Fruit fly (Drosophila melanogaster) whole organism, embryonic: Measurements from ENCODE around the gene CG33772.

Source experiments
- ATbp ChIP-seq: fragments of 200-800 bp; sonication (Bioruptor generic); optimal IDR thresholded peaks from 2 replicates; lab custom pipeline; 2017; ENCODE audit warnings: missing biosample characterization, mild to moderate bottlenecking, missing genetic modification characterization, missing genetic modification reagents
- Awh ChIP-seq: fragments of 200-800 bp; sonication (Bioruptor generic); IDR thresholded peaks from 2 replicates; pipeline ENCODE4, ENCODE4 v1.3.6; 2022; ENCODE audit warnings: missing biosample characterization, missing genetic modification characterization
- CG10462 ChIP-seq: fragments of 200-800 bp; sonication (Bioruptor generic); optimal IDR thresholded peaks from 2 replicates; lab custom pipeline; 2016; ENCODE audit warnings: missing biosample characterization, missing genetic modification characterization
- CG10565 ChIP-seq: fragments of 200-800 bp; sonication (Bioruptor generic); optimal IDR thresholded peaks from 3 replicates; lab custom pipeline; 2016; ENCODE audit warnings: missing biosample characterization, mild to moderate bottlenecking, missing genetic modification characterization
- CG11695 ChIP-seq: fragments of 200-800 bp; sonication (Bioruptor generic); IDR thresholded peaks from 3 replicates; pipeline ENCODE4 v1.3.6; 2022; ENCODE audit warnings: missing biosample characterization, missing genetic modification characterization
- CG13123 ChIP-seq: fragments of 200-800 bp; sonication (Bioruptor generic); optimal IDR thresholded peaks from 2 replicates; lab custom pipeline; 2016; ENCODE audit warnings: missing biosample characterization, missing genetic modification characterization
- CG13894 ChIP-seq: fragments of 200-800 bp; sonication (Bioruptor generic); optimal IDR thresholded peaks from 3 replicates; lab custom pipeline; 2018; ENCODE audit warnings: missing biosample characterization, mild to moderate bottlenecking, missing genetic modification characterization, moderate library complexity
- CG14014 ChIP-seq: fragments of 200-800 bp; sonication (Bioruptor generic); IDR thresholded peaks from 2 replicates; pipeline ENCODE4 v1.3.6; 2022; ENCODE audit warnings: missing biosample characterization, missing genetic modification characterization
- CG17912 ChIP-seq: fragments of 200-800 bp; sonication (Bioruptor generic); optimal IDR thresholded peaks from 2 replicates; lab custom pipeline; 2018; ENCODE audit warnings: missing biosample characterization, mild to moderate bottlenecking, missing genetic modification characterization
- CG1792 ChIP-seq: fragments of 200-800 bp; sonication (Bioruptor generic); optimal IDR thresholded peaks from 2 replicates; lab custom pipeline; 2016; ENCODE audit warnings: missing biosample characterization, missing genetic modification characterization
- CG18476 ChIP-seq: fragments of 200-800 bp; sonication (Bioruptor generic); optimal IDR thresholded peaks from 2 replicates; lab custom pipeline; 2016; ENCODE audit warnings: missing biosample characterization, mild to moderate bottlenecking, missing genetic modification characterization
- CG30431 ChIP-seq: fragments of 200-800 bp; sonication (Bioruptor generic); optimal IDR thresholded peaks from 2 replicates; lab custom pipeline; 2017; ENCODE audit warnings: missing biosample characterization, missing genetic modification characterization
- CG31365 ChIP-seq: fragments of 200-800 bp; sonication (Bioruptor generic); optimal IDR thresholded peaks from 2 replicates; lab custom pipeline; 2018; ENCODE audit warnings: missing biosample characterization, mild to moderate bottlenecking, missing genetic modification characterization
- CG34376 ChIP-seq: fragments of 200-800 bp; sonication (Bioruptor generic); optimal IDR thresholded peaks from 2 replicates; lab custom pipeline; 2018; ENCODE audit warnings: missing biosample characterization, mild to moderate bottlenecking, missing genetic modification characterization
- CG7839 ChIP-seq: fragments of 200-800 bp; sonication (Bioruptor generic); optimal IDR thresholded peaks from 3 replicates; lab custom pipeline; 2018; ENCODE audit warnings: missing biosample characterization, mild to moderate bottlenecking, missing genetic modification characterization, moderate library complexity
- CG8388 ChIP-seq: fragments of 200-800 bp; sonication (Bioruptor generic); optimal IDR thresholded peaks from 2 replicates; lab custom pipeline; 2019; ENCODE audit warnings: missing biosample characterization, mild to moderate bottlenecking, missing genetic modification characterization, moderate library complexity
- CTCF ChIP-seq: fragments of 200-800 bp; sonication (Bioruptor generic); optimal IDR thresholded peaks from 2 replicates; lab custom pipeline; 2017; ENCODE audit warnings: missing biosample characterization, mild to moderate bottlenecking, missing genetic modification characterization, moderate library complexity
- Drgx ChIP-seq: fragments of 200-800 bp; sonication (Bioruptor generic); IDR thresholded peaks from 2 replicates; pipeline ENCODE4 v1.3.6; 2022; ENCODE audit warnings: missing biosample characterization, missing genetic modification characterization
- E2f2 ChIP-seq: fragments of 200-800 bp; sonication (Bioruptor generic); IDR thresholded peaks from 2 replicates; pipeline ENCODE4 v1.3.6; 2022; ENCODE audit warnings: missing biosample characterization, missing genetic modification characterization
- Ets65A ChIP-seq: fragments of 200-800 bp; sonication (Bioruptor generic); peaks from one replicate; lab custom pipeline; 2016; ENCODE audit warnings: missing biosample characterization, missing genetic modification characterization
- H15 ChIP-seq: fragments of 200-800 bp; sonication (Bioruptor generic); IDR thresholded peaks from 3 replicates; pipeline ENCODE4 v1.3.6; 2022; ENCODE audit warnings: missing biosample characterization, missing genetic modification characterization
- Hey ChIP-seq: fragments of 200-800 bp; sonication (Bioruptor generic); optimal IDR thresholded peaks from 3 replicates; lab custom pipeline; 2018; ENCODE audit warnings: missing biosample characterization, mild to moderate bottlenecking, missing genetic modification characterization
- Nf-YA ChIP-seq: fragments of 200-800 bp; sonication (Bioruptor generic); IDR thresholded peaks from 2 replicates; pipeline ENCODE4 v1.3.6; 2022; ENCODE audit warnings: missing biosample characterization, missing genetic modification characterization
- Nf-YB ChIP-seq: fragments of 200-800 bp; sonication (Bioruptor generic); optimal IDR thresholded peaks from 3 replicates; lab custom pipeline; 2019; ENCODE audit warnings: missing biosample characterization, mild to moderate bottlenecking, missing genetic modification characterization, moderate library complexity
- Oli ChIP-seq: fragments of 200-800 bp; sonication (Bioruptor generic); optimal IDR thresholded peaks from 2 replicates; lab custom pipeline; 2018; ENCODE audit warnings: missing biosample characterization, mild to moderate bottlenecking, missing genetic modification characterization, moderate library complexity
- Rfx ChIP-seq: fragments of 200-800 bp; sonication (Bioruptor generic); IDR thresholded peaks from 2 replicates; pipeline ENCODE4 v1.3.6; 2022; ENCODE audit warnings: missing biosample characterization, missing genetic modification characterization
- Stat92E ChIP-seq, 3 experiments: fragments of >200 bp in 2 of 3; fragments of 200-800 bp in 1 of 3; sonication (Bioruptor generic) in 1 of 3; optimal IDR thresholded peaks; 2 replicates each; lab custom pipeline; 2017 to 2019; ENCODE audit warnings: missing biosample characterization in 3 of 3, missing genetic modification characterization in 3 of 3, mild to moderate bottlenecking in 1 of 3, moderate library complexity in 1 of 3
- ab ChIP-seq: fragments of 200-800 bp; sonication (Bioruptor generic); optimal IDR thresholded peaks from 2 replicates; lab custom pipeline; 2016; ENCODE audit warnings: missing biosample characterization, missing genetic modification characterization
- aop ChIP-seq: fragments of 200-800 bp; sonication (Bioruptor generic); IDR thresholded peaks from 2 replicates; pipeline ENCODE4 v1.3.6; 2022; ENCODE audit warnings: missing biosample characterization, missing genetic modification characterization
- cwo ChIP-seq: fragments of 200-800 bp; sonication (Bioruptor generic); optimal IDR thresholded peaks from 3 replicates; lab custom pipeline; 2017; ENCODE audit warnings: missing biosample characterization, missing genetic modification characterization, mild to moderate bottlenecking, moderate library complexity, missing genetic modification reagents
- fru ChIP-seq: fragments of >200 bp; optimal IDR thresholded peaks from 2 replicates; lab custom pipeline; 2017
- grau ChIP-seq: fragments of 200-800 bp; optimal IDR thresholded peaks from 3 replicates; lab custom pipeline; 2019; ENCODE audit warnings: missing biosample characterization, mild to moderate bottlenecking, missing genetic modification characterization, moderate library complexity
- gro ChIP-seq: fragments of 200-800 bp; sonication (Bioruptor generic); optimal IDR thresholded peaks from 2 replicates; lab custom pipeline; 2016; ENCODE audit warnings: missing biosample characterization, missing genetic modification characterization
- her ChIP-seq: fragments of 200-800 bp; sonication (Bioruptor generic); optimal IDR thresholded peaks from 2 replicates; lab custom pipeline; 2016; ENCODE audit warnings: missing biosample characterization, missing genetic modification characterization
- ken ChIP-seq: fragments of 200-800 bp; sonication (Bioruptor generic); IDR thresholded peaks from 3 replicates; pipeline ENCODE4 v1.3.6; 2022; ENCODE audit warnings: missing biosample characterization, missing genetic modification characterization
- lab ChIP-seq: fragments of 200-800 bp; sonication (Bioruptor generic); optimal IDR thresholded peaks from 3 replicates; lab custom pipeline; 2017; ENCODE audit warnings: missing biosample characterization, missing genetic modification characterization, mild to moderate bottlenecking, moderate library complexity, missing genetic modification reagents
- nerfin-1 ChIP-seq: fragments of 200-800 bp; sonication (Bioruptor generic); optimal IDR thresholded peaks from 3 replicates; lab custom pipeline; 2019; ENCODE audit warnings: missing biosample characterization, mild to moderate bottlenecking, missing genetic modification characterization, moderate library complexity
- nmo ChIP-seq: fragments of 200-800 bp; sonication (Bioruptor generic); optimal IDR thresholded peaks from 2 replicates; lab custom pipeline; 2018; ENCODE audit warnings: missing biosample characterization, mild to moderate bottlenecking, missing genetic modification characterization, moderate library complexity
- pita ChIP-seq: fragments of 200-800 bp; sonication (Bioruptor generic); optimal IDR thresholded peaks from 2 replicates; lab custom pipeline; 2017; ENCODE audit warnings: missing biosample characterization, mild to moderate bottlenecking, missing genetic modification characterization
- rib ChIP-seq: fragments of 200-800 bp; sonication (Bioruptor generic); IDR thresholded peaks from 2 replicates; pipeline ENCODE4 v1.3.6; 2022; ENCODE audit warnings: missing biosample characterization, missing genetic modification characterization
- sim ChIP-seq: fragments of 200-800 bp; sonication (Bioruptor generic); IDR thresholded peaks from 2 replicates; pipeline ENCODE4 v1.3.6; 2022; ENCODE audit warnings: missing biosample characterization, missing genetic modification characterization
- unpg ChIP-seq: fragments of 200-800 bp; sonication (Bioruptor generic); optimal IDR thresholded peaks from 3 replicates; lab custom pipeline; 2018; ENCODE audit warnings: missing biosample characterization, mild to moderate bottlenecking, missing genetic modification characterization, moderate library complexity
- usp ChIP-seq: fragments of >200 bp; optimal IDR thresholded peaks from 2 replicates; lab custom pipeline; 2017; ENCODE audit warnings: missing biosample characterization, missing genetic modification characterization

CG33772 gene

DNA sequence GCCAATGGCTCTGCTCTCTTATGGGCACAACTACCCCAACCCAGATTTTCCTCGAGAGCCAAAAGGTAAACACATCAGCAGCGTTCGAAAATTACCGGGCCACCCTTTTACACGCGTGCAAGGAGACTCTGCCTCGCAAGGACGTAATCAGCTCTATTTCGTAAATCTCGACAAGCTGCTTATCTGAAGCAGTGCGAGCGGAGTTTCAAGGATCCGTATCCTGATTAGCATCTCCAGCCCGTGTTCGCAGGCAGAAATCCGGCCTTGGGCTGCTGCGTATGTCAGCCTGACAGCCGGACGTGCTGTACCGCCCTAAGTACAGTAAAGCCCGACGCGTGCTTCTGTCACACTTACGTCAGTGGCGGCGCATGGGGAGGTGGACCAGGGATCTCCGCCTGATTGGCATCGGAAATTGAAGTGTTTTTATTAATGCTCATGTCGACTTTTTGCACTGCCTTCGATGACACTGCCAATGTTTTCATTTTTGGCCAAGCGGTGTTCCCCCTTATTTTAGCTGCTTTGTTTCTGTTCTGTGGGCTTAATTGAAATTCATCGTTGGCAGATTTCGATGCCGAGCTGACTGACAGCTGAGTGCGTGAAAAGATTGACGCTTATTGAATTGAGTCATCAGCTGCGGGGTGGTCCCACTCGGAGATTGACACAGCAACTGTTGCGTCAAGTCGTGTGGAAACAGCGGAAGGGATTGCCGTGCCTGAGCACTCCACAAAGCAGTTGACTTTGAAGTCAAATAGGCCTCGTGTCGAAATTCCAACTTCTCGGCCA is 46.5 kb downstream of the CG33772 start, which contains the start of gene ND-B14.5AL (continued):
- no peak for TF ChIP-seq Rfx (GFP tag; lab: Robert Waterston, UW)
- TF ChIP-seq ATbp (GFP tag; lab: Kevin White, UChicago), result no peak
- peak; percentile 93 for TF ChIP-seq Hey
- no peak for TF ChIP-seq Stat92E (GFP tag; optimal IDR thresholded peaks at IDR 0.05; lab: Kevin White, UChicago)
- TF ChIP-seq rib (GFP tag; lab: Robert Waterston, UW), result no peak
- TF ChIP-seq E2f2, result no peak
- TF ChIP-seq CG11695 (GFP tag; lab: Robert Waterston, UW), result no peak
- TF ChIP-seq sim (GFP tag; lab: Robert Waterston, UW), result no peak
- TF ChIP-seq Awh (GFP tag; lab: Robert Waterston, UW), result no peak
- no peak for TF ChIP-seq CG10565
- no peak for TF ChIP-seq cwo (GFP tag; lab: Kevin White, UChicago)
- no peak for TF ChIP-seq CG14014 (GFP tag; lab: Robert Waterston, UW)
- no peak for TF ChIP-seq CG17912
- no peak for TF ChIP-seq CG13123 (GFP tag; lab: Kevin White, UChicago)
- TF ChIP-seq grau (tag; lab: Kevin White, UChicago), result peak; percentile 28
- TF ChIP-seq aop (GFP tag; lab: Robert Waterston, UW), result no peak
- TF ChIP-seq fru (lab: Kevin White, UChicago), result no peak
- no peak for TF ChIP-seq CG10462 (GFP tag; lab: Kevin White, UChicago)
- no peak for TF ChIP-seq ab (GFP tag; lab: Kevin White, UChicago)
- no peak for TF ChIP-seq Oli (tag; lab: Kevin White, UChicago)
- no peak for TF ChIP-seq nerfin-1
- no peak for TF ChIP-seq CG31365
- no peak for TF ChIP-seq her
- no peak for TF ChIP-seq CG7839 (tag; lab: Kevin White, UChicago)
- TF ChIP-seq unpg (GFP tag; lab: Kevin White, UChicago), result no peak
- TF ChIP-seq pita (GFP tag; lab: Kevin White, UChicago), result no peak
- TF ChIP-seq ken (GFP tag; lab: Robert Waterston, UW), result no peak
- no peak for TF ChIP-seq Nf-YA (GFP tag; lab: Robert Waterston, UW)
- TF ChIP-seq gro (GFP tag; lab: Kevin White, UChicago), result no peak
- no peak for TF ChIP-seq Drgx (GFP tag; lab: Robert Waterston, UW)
- TF ChIP-seq CG34376, result no peak
- peak; percentile 40 for TF ChIP-seq Ets65A (GFP tag; lab: Kevin White, UChicago)
- TF ChIP-seq CG8388 (GFP tag; lab: Kevin White, UChicago), result no peak
- TF ChIP-seq CG13894, result no peak
- no peak for TF ChIP-seq lab (GFP tag; lab: Kevin White, UChicago)
- TF ChIP-seq usp, result no peak
- TF ChIP-seq H15 (GFP tag; lab: Robert Waterston, UW), result 0 out of 3 replicates have a peak, but pooled peaks have one; percentile 14
- TF ChIP-seq CG1792 (GFP tag; lab: Kevin White, UChicago), result no peak
- no peak for TF ChIP-seq nmo (GFP tag; lab: Kevin White, UChicago)
- no peak for TF ChIP-seq CG30431 (GFP tag; lab: Kevin White, UChicago)
- no peak for TF ChIP-seq Nf-YB (GFP tag; lab: Kevin White, UChicago)
- no peak for TF ChIP-seq CTCF
- TF ChIP-seq CG18476, result no peak
